Worm (Caenorhabditis elegans) whole organism, young adult: ENCODE measurements around the gene T24E12.12.

Experiments used
- B0019.2 ChIP-seq: fragments of 200-800 bp; sonication (Bioruptor generic); conservative IDR thresholded peaks from 2 replicates; pipeline ENCODE4 v1.3.6; 2022; ENCODE audit warnings: missing genetic modification reagents, missing genetic modification characterization, missing compliant biosample characterization
- B0035.1 ChIP-seq: sonication (generic microtip); optimal IDR thresholded peaks from 2 replicates; lab custom pipeline; 2016; ENCODE audit warnings: missing genetic modification characterization, mild to moderate bottlenecking, missing compliant biosample characterization, missing genotype, missing genetic modification reagents
- F52B5.7 ChIP-seq: sonication (generic microtip); optimal IDR thresholded peaks from 2 replicates; lab custom pipeline; 2016; ENCODE audit warnings: mild to moderate bottlenecking, missing genetic modification characterization, missing compliant biosample characterization
- F57C9.4 ChIP-seq: sonication (generic microtip); optimal IDR thresholded peaks from 2 replicates; lab custom pipeline; 2017; ENCODE audit warnings: mild to moderate bottlenecking, missing genetic modification characterization, missing compliant biosample characterization
- atf-7 ChIP-seq: sonication (generic microtip); optimal IDR thresholded peaks from 2 replicates; lab custom pipeline; 2017; ENCODE audit warnings: mild to moderate bottlenecking, missing genetic modification characterization, missing compliant biosample characterization
- chd-7 ChIP-seq: sonication (generic microtip); optimal IDR thresholded peaks from 2 replicates; lab custom pipeline; 2016; ENCODE audit warnings: mild to moderate bottlenecking, missing genetic modification characterization, moderate library complexity, missing compliant biosample characterization
- hmg-20 ChIP-seq: fragments of 200-800 bp; sonication (Bioruptor generic); IDR thresholded peaks from 2 replicates; pipeline ENCODE4 v1.3.6; 2022; ENCODE audit warnings: missing genetic modification reagents, missing genetic modification characterization, missing compliant biosample characterization
- let-607 ChIP-seq, 2 experiments: fragments of 200-800 bp in 1 of 2; sonication (Bioruptor generic) in 1 of 2; sonication (generic microtip) in 1 of 2; optimal IDR thresholded peaks; 2 replicates each; lab custom pipeline; 2016 to 2018; ENCODE audit warnings: mild to moderate bottlenecking in 2 of 2, missing compliant biosample characterization in 2 of 2, missing genetic modification characterization in 2 of 2, moderate library complexity in 2 of 2, missing genotype in 1 of 2
- lin-54 ChIP-seq: fragments of 200-800 bp; sonication (Bioruptor generic); optimal IDR thresholded peaks from 2 replicates; lab custom pipeline; 2018; ENCODE audit warnings: mild to moderate bottlenecking, missing genetic modification characterization, missing compliant biosample characterization
- mxl-1 ChIP-seq: sonication (generic microtip); optimal IDR thresholded peaks from 2 replicates; lab custom pipeline; 2016; ENCODE audit warnings: missing genetic modification characterization, missing compliant biosample characterization
- nfya-1 ChIP-seq: sonication (generic microtip); optimal IDR thresholded peaks from 2 replicates; lab custom pipeline; 2017; ENCODE audit warnings: antibody characterized with exemption, missing compliant biosample characterization, missing genetic modification characterization, borderline replicate concordance; ENCODE audit not compliant: insufficient read depth
- rpc-1 ChIP-seq, 2 experiments: fragments of 150-350 bp in 1 of 2; sonication (generic microtip) in 1 of 2; optimal IDR thresholded peaks; 2 replicates each; lab custom pipeline; 2014 to 2018; ENCODE audit warnings: missing biosample characterization in 1 of 2, missing genetic modification characterization in 1 of 2, missing genetic modification reagents in 1 of 2, missing genotype in 1 of 2
- snpc-4 ChIP-seq, 5 experiments: fragments of 150-350 bp in 1 of 5; sonication (generic microtip) in 4 of 5; optimal IDR thresholded peaks; 2 replicates each; lab custom pipeline; 2014 to 2018; ENCODE audit warnings: missing genetic modification characterization in 5 of 5, missing biosample characterization in 3 of 5, antibody characterized with exemption in 2 of 5, mild to moderate bottlenecking in 2 of 5, missing compliant biosample characterization in 2 of 5, missing genotype in 2 of 5, moderate library complexity in 2 of 5, missing genetic modification reagents in 1 of 5
- unc-130 ChIP-seq: sonication (generic microtip); optimal IDR thresholded peaks from 2 replicates; lab custom pipeline; 2016; ENCODE audit warnings: missing genetic modification reagents, missing genetic modification characterization, missing compliant biosample characterization

ce11 chrII:3752184-3752583 is 6.9 kb upstream of the T24E12.12 start, which contains the start of gene sdz-11:
- no peak for TF ChIP-seq F57C9.4 (tag; lab: Kevin White, UChicago)
- TF ChIP-seq unc-130: no peak
- no peak for TF ChIP-seq B0035.1
- no peak for TF ChIP-seq B0019.2 (GFP tag; lab: Robert Waterston, UW)
- TF ChIP-seq chd-7 (tag; lab: Kevin White, UChicago): no peak
- TF ChIP-seq lin-54 (GFP tag; lab: Kevin White, UChicago): no peak
- TF ChIP-seq F52B5.7 (tag; lab: Kevin White, UChicago): no peak
- TF ChIP-seq snpc-4 (GFP tag; optimal IDR thresholded peaks at IDR 0.05; lab: Kevin White, UChicago): no peak
- no peak for TF ChIP-seq snpc-4 (tag; optimal IDR thresholded peaks at IDR 0.05; lab: Kevin White, UChicago)
- no peak for TF ChIP-seq rpc-1 (optimal IDR thresholded peaks at IDR 0.05; lab: Kevin White, UChicago)
- no peak for TF ChIP-seq rpc-1 (tag; optimal IDR thresholded peaks at IDR 0.05; lab: Kevin White, UChicago)
- no peak for TF ChIP-seq atf-7 (tag; lab: Kevin White, UChicago)
- TF ChIP-seq let-607 (tag; optimal IDR thresholded peaks at IDR 0.05; lab: Kevin White, UChicago): no peak
- TF ChIP-seq nfya-1 (tag; lab: Kevin White, UChicago): no peak
- TF ChIP-seq mxl-1 (tag; lab: Kevin White, UChicago): no peak
- no peak for TF ChIP-seq hmg-20
